Fruit fly (Drosophila melanogaster): ENCODE measurements around the gene Fhos.

Gene Fhos

DNA sequence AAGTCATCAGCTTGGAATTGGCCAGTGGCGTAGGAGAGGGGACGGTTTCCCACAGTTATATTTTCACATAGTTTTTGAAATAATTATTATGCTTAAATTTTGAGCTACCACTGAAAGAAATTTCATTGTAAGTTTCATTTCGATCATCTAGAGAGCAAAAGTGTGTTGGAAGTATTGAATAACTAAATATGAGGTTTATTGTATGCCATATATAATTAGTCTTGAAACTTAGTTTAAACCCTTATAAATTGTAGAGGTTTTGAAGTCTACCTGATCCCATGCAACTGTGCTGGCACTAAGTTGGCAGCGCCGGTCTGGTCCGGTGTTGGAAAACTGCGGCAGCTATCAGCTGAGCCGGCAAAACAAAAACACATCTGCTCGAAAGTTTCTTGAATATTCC, 32.3 kb upstream of the Fhos start, which contains the start of the genes CG32022 and CG6511 (continued):
- TF ChIP-seq CG15514 (GFP tag; optimal IDR thresholded peaks at IDR 0.05) (peak; percentile 91), CG12236 (GFP tag; optimal IDR thresholded peaks at IDR 0.05) (peak; percentile 94), CG10979 (tag; optimal IDR thresholded peaks at IDR 0.05) (peak; percentile 95), CG13287 (GFP tag; IDR thresholded peaks at IDR 0.05; ENCODE audit: partially characterized antibody) (peak; percentile 49), Sox100B (GFP tag; optimal IDR thresholded peaks at IDR 0.05) (peak; percentile 95), Hr39 (optimal IDR thresholded peaks at IDR 0.05) (peak; percentile 55), usp (GFP tag; optimal IDR thresholded peaks at IDR 0.05) (no peak), pb (GFP tag; optimal IDR thresholded peaks at IDR 0.05) (peak; percentile 96), caup (GFP tag; optimal IDR thresholded peaks at IDR 0.05; ENCODE audit: severe bottlenecking) (peak; percentile 97), CG18764 (GFP tag; optimal IDR thresholded peaks at IDR 0.05) (peak; percentile 96), MTF-1 (GFP tag; optimal IDR thresholded peaks at IDR 0.05; ENCODE audit: borderline replicate concordance) (peak; percentile 80), MESR4 (GFP tag; optimal IDR thresholded peaks at IDR 0.05) (peak; percentile 38), lola (GFP tag; optimal IDR thresholded peaks at IDR 0.05) (peak in 1 of 3 experiments; percentile 97), H15 (GFP tag; IDR thresholded peaks at IDR 0.05) (peak; percentile 95), CG10321 (GFP tag; IDR thresholded peaks at IDR 0.05) (peak; percentile 67; the same call in 1 of the 2 replicates), slou (GFP tag; optimal IDR thresholded peaks at IDR 0.05) (peak; percentile 94), CG1792 (GFP tag; optimal IDR thresholded peaks at IDR 0.05) (peak; percentile 95), pzg (GFP tag; optimal IDR thresholded peaks at IDR 0.05) (peak; percentile 63), CG30431 (GFP tag; optimal IDR thresholded peaks at IDR 0.05) (peak; percentile 96), CG1529 (GFP tag; optimal IDR thresholded peaks at IDR 0.05) (peak; percentile 93), Spps (tag; optimal IDR thresholded peaks at IDR 0.05) (peak; percentile 81), CG4854 (GFP tag; optimal IDR thresholded peaks at IDR 0.05) (peak; percentile 95), crol (GFP tag; IDR thresholded peaks at IDR 0.05) (peak; percentile 60), Gug (GFP tag; IDR thresholded peaks at IDR 0.05) (peak; percentile 96), CG1647 (GFP tag; optimal IDR thresholded peaks at IDR 0.05) (peak; percentile 96), Lhr (GFP tag; optimal IDR thresholded peaks at IDR 0.05) (peak; percentile 86), gfzf (GFP tag; optimal IDR thresholded peaks at IDR 0.05) (peak; percentile 15), run (tag; optimal IDR thresholded peaks at IDR 0.05) (peak; percentile 86), CG8359 (GFP tag; optimal IDR thresholded peaks at IDR 0.05; ENCODE audit: borderline replicate concordance) (peak; percentile 89), Oli (tag; optimal IDR thresholded peaks at IDR 0.05) (peak; percentile 97), gro (GFP tag; optimal IDR thresholded peaks at IDR 0.05) (peak; percentile 96), CG3163 (GFP tag; optimal IDR thresholded peaks at IDR 0.05) (peak; percentile 87), Hr78 (GFP tag; optimal IDR thresholded peaks at IDR 0.05) (peak in 1 of 2 experiments; percentile 75), Trl (optimal IDR thresholded peaks at IDR 0.05) (no peak), Trl (GFP tag; optimal IDR thresholded peaks at IDR 0.05) (peak; percentile 97), CG14965 (GFP tag; optimal IDR thresholded peaks at IDR 0.05; ENCODE audit: borderline replicate concordance) (peak; percentile 52), CG6791 (GFP tag; IDR thresholded peaks at IDR 0.05; ENCODE audit: partially characterized antibody) (no peak), Bgb (GFP tag; IDR thresholded peaks at IDR 0.05; ENCODE audit: partially characterized antibody) (no peak), ttk (GFP tag; IDR thresholded peaks at IDR 0.05) (peak; percentile 94), CG11560 (tag; IDR thresholded peaks at IDR 0.05) (peak; percentile 91), mld (GFP tag; IDR thresholded peaks at IDR 0.05; ENCODE audit: partially characterized antibody) (no peak), CTCF (GFP tag; optimal IDR thresholded peaks at IDR 0.05) (peak; percentile 50), CG6272 (GFP tag; IDR thresholded peaks at IDR 0.05) (peak; percentile 97), unc-4 (GFP tag; IDR thresholded peaks at IDR 0.05; ENCODE audit: partially characterized antibody) (no peak), fd102C (GFP tag; optimal IDR thresholded peaks at IDR 0.05) (peak; percentile 80), abd-A (tag; optimal IDR thresholded peaks at IDR 0.05) (no peak), CG17802 (tag; optimal IDR thresholded peaks at IDR 0.05) (peak; percentile 85), Nf-YA (GFP tag; IDR thresholded peaks at IDR 0.05) (peak; percentile 82), Hmr (GFP tag; optimal IDR thresholded peaks at IDR 0.05) (peak; percentile 97), CG7839 (tag; optimal IDR thresholded peaks at IDR 0.05) (peak; percentile 98)

All from whole organism, embryonic.